Fruit fly (Drosophila melanogaster) whole organism, embryonic: Measurements from ENCODE around the gene mof.

Experiments
- Bgb ChIP-seq: fragments of 200-800 bp; sonication (Bioruptor generic); IDR thresholded peaks from 2 replicates; pipeline ENCODE4 v1.3.6; 2022; ENCODE audit warnings: missing biosample characterization, missing genetic modification characterization; ENCODE audit not compliant: partially characterized antibody
- CG1024 ChIP-seq: fragments of 200-800 bp; sonication (Bioruptor generic); IDR thresholded peaks from 2 replicates; pipeline ENCODE4 v1.3.6; 2022; ENCODE audit warnings: missing biosample characterization, missing genetic modification characterization
- CG10274 ChIP-seq: fragments of 200-800 bp; sonication (Bioruptor generic); optimal IDR thresholded peaks from 3 replicates; lab custom pipeline; 2017; ENCODE audit warnings: missing biosample characterization, mild to moderate bottlenecking, missing genetic modification characterization
- CG12391 ChIP-seq: fragments of 200-800 bp; sonication (Bioruptor generic); optimal IDR thresholded peaks from 3 replicates; lab custom pipeline; 2018; ENCODE audit warnings: missing biosample characterization, mild to moderate bottlenecking, missing genetic modification characterization, moderate library complexity
- CG13424 ChIP-seq: fragments of 200-800 bp; sonication (Bioruptor generic); optimal IDR thresholded peaks from 2 replicates; lab custom pipeline; 2019; ENCODE audit warnings: missing biosample characterization, mild to moderate bottlenecking, missing genetic modification characterization, moderate library complexity
- CG1602 ChIP-seq: fragments of 200-800 bp; sonication (Bioruptor generic); optimal IDR thresholded peaks from 3 replicates; lab custom pipeline; 2016; ENCODE audit warnings: missing biosample characterization, missing genetic modification characterization
- CG17385 ChIP-seq: fragments of 200-800 bp; sonication (Bioruptor generic); optimal IDR thresholded peaks from 3 replicates; lab custom pipeline; 2018; ENCODE audit warnings: missing biosample characterization, mild to moderate bottlenecking, missing genetic modification characterization
- CG18011 ChIP-seq: fragments of 200-800 bp; sonication (Bioruptor generic); optimal IDR thresholded peaks from 2 replicates; lab custom pipeline; 2017; ENCODE audit warnings: missing biosample characterization, missing genetic modification characterization, mild to moderate bottlenecking, moderate library complexity, missing genotype
- CG18262 ChIP-seq: fragments of 200-800 bp; optimal IDR thresholded peaks from 3 replicates; lab custom pipeline; 2019; ENCODE audit warnings: missing biosample characterization, mild to moderate bottlenecking, missing genetic modification characterization, moderate library complexity
- CG1832 ChIP-seq: fragments of 200-800 bp; sonication (Bioruptor generic); optimal IDR thresholded peaks from 2 replicates; lab custom pipeline; 2017; ENCODE audit warnings: missing biosample characterization, mild to moderate bottlenecking, missing genetic modification characterization, inconsistent platforms
- CG2116 ChIP-seq: fragments of 200-800 bp; sonication (Bioruptor generic); optimal IDR thresholded peaks from 3 replicates; lab custom pipeline; 2018; ENCODE audit warnings: missing biosample characterization, mild to moderate bottlenecking, missing genetic modification characterization
- CG2678 ChIP-seq: fragments of 200-800 bp; sonication (Bioruptor generic); optimal IDR thresholded peaks from 3 replicates; lab custom pipeline; 2019; ENCODE audit warnings: missing biosample characterization, mild to moderate bottlenecking, missing genetic modification characterization, moderate library complexity
- CG31441 ChIP-seq: fragments of 200-800 bp; sonication (Bioruptor generic); IDR thresholded peaks from 2 replicates; pipeline ENCODE4 v1.3.6; 2022; ENCODE audit warnings: missing biosample characterization, missing genetic modification characterization
- CG33557 ChIP-seq: fragments of 200-800 bp; sonication (Bioruptor generic); optimal IDR thresholded peaks from 2 replicates; lab custom pipeline; 2019; ENCODE audit warnings: missing biosample characterization, mild to moderate bottlenecking, missing genetic modification characterization, moderate library complexity
- CG3847 ChIP-seq: fragments of 200-800 bp; sonication (Bioruptor generic); IDR thresholded peaks from 2 replicates; pipeline ENCODE4 v1.3.6; 2022; ENCODE audit warnings: missing biosample characterization, missing genetic modification characterization
- CG8478 ChIP-seq: fragments of >200 bp; optimal IDR thresholded peaks from 2 replicates; lab custom pipeline; 2018
- CG9727 ChIP-seq: fragments of 200-800 bp; sonication (Bioruptor generic); optimal IDR thresholded peaks from 3 replicates; lab custom pipeline; 2017; ENCODE audit warnings: missing biosample characterization, mild to moderate bottlenecking, missing genetic modification characterization
- CTCF ChIP-seq: fragments of 200-800 bp; sonication (Bioruptor generic); optimal IDR thresholded peaks from 2 replicates; lab custom pipeline; 2017; ENCODE audit warnings: missing biosample characterization, mild to moderate bottlenecking, missing genetic modification characterization, moderate library complexity
- Hmx ChIP-seq: fragments of 200-800 bp; sonication (Bioruptor generic); optimal IDR thresholded peaks from 2 replicates; lab custom pipeline; 2016; ENCODE audit warnings: missing biosample characterization, missing genetic modification characterization
- NK7.1 ChIP-seq: fragments of 200-800 bp; sonication (Bioruptor generic); optimal IDR thresholded peaks from 3 replicates; lab custom pipeline; 2016; ENCODE audit warnings: missing biosample characterization, missing genetic modification characterization
- Neu2 ChIP-seq: fragments of 200-800 bp; sonication (Bioruptor generic); optimal IDR thresholded peaks from 3 replicates; lab custom pipeline; 2016; ENCODE audit warnings: missing biosample characterization, missing genetic modification characterization, borderline replicate concordance
- Nf-YA ChIP-seq: fragments of 200-800 bp; sonication (Bioruptor generic); IDR thresholded peaks from 2 replicates; pipeline ENCODE4 v1.3.6; 2022; ENCODE audit warnings: missing biosample characterization, missing genetic modification characterization
- Oaz ChIP-seq: fragments of 200-800 bp; sonication (Bioruptor generic); IDR thresholded peaks from 2 replicates; pipeline ENCODE4 v1.3.6; 2022; ENCODE audit warnings: missing biosample characterization, missing genetic modification characterization
- Scr ChIP-seq: fragments of 200-800 bp; sonication (Bioruptor generic); IDR thresholded peaks from 2 replicates; pipeline ENCODE4 v1.3.6; 2022; ENCODE audit warnings: missing biosample characterization, missing genetic modification characterization; ENCODE audit not compliant: partially characterized antibody
- Spps ChIP-seq: fragments of 200-800 bp; sonication (Bioruptor generic); optimal IDR thresholded peaks from 2 replicates; lab custom pipeline; 2018; ENCODE audit warnings: missing biosample characterization, mild to moderate bottlenecking, missing genetic modification characterization
- Vsx1 ChIP-seq: fragments of 200-800 bp; sonication (Bioruptor generic); optimal IDR thresholded peaks from 2 replicates; lab custom pipeline; 2017; ENCODE audit warnings: missing biosample characterization, mild to moderate bottlenecking, missing genetic modification characterization, missing genetic modification reagents
- ap ChIP-seq: fragments of 200-800 bp; sonication (Bioruptor generic); IDR thresholded peaks from 2 replicates; pipeline ENCODE4 v1.3.6; 2022; ENCODE audit warnings: missing biosample characterization, missing genetic modification characterization
- az2 ChIP-seq: fragments of 200-800 bp; sonication (Bioruptor generic); optimal IDR thresholded peaks from 3 replicates; lab custom pipeline; 2016; ENCODE audit warnings: missing biosample characterization, missing genetic modification characterization
- br ChIP-seq: fragments of >200 bp; optimal IDR thresholded peaks from 2 replicates; lab custom pipeline; 2017
- cg ChIP-seq: fragments of 200-800 bp; sonication (Bioruptor generic); optimal IDR thresholded peaks from 3 replicates; lab custom pipeline; 2019; ENCODE audit warnings: missing biosample characterization, mild to moderate bottlenecking, missing genetic modification characterization, moderate library complexity
- ci ChIP-seq: fragments of 200-800 bp; sonication (Bioruptor generic); IDR thresholded peaks from 3 replicates; pipeline ENCODE4 v1.3.6; 2022; ENCODE audit warnings: missing biosample characterization, missing genetic modification characterization
- dati ChIP-seq: fragments of 200-800 bp; sonication (Bioruptor generic); IDR thresholded peaks from 2 replicates; pipeline ENCODE4 v1.3.6; 2022; ENCODE audit warnings: missing biosample characterization, missing genetic modification characterization
- esg ChIP-seq: fragments of 200-800 bp; sonication (Bioruptor generic); conservative IDR thresholded peaks from 2 replicates; pipeline ENCODE4 v1.3.6; 2022; ENCODE audit warnings: missing biosample characterization, missing genetic modification characterization
- fd3F ChIP-seq: fragments of 200-800 bp; sonication (Bioruptor generic); optimal IDR thresholded peaks from 2 replicates; lab custom pipeline; 2018; ENCODE audit warnings: missing biosample characterization, mild to moderate bottlenecking, missing genetic modification characterization, moderate library complexity
- gt ChIP-seq: fragments of 200-800 bp; sonication (Bioruptor generic); IDR thresholded peaks from 2 replicates; pipeline ENCODE4 v1.3.6; 2022; ENCODE audit warnings: missing biosample characterization, missing genetic modification characterization
- jigr1 ChIP-seq: fragments of 200-800 bp; sonication (Bioruptor generic); IDR thresholded peaks from 3 replicates; pipeline ENCODE4 v1.3.6; 2022; ENCODE audit warnings: missing biosample characterization, missing genetic modification characterization
- jing ChIP-seq: fragments of 200-800 bp; sonication (Bioruptor generic); optimal IDR thresholded peaks from 2 replicates; lab custom pipeline; 2018; ENCODE audit warnings: missing biosample characterization, mild to moderate bottlenecking, missing genetic modification characterization
- kah ChIP-seq: fragments of 200-800 bp; sonication (Bioruptor generic); optimal IDR thresholded peaks from 2 replicates; lab custom pipeline; 2018; ENCODE audit warnings: missing biosample characterization, mild to moderate bottlenecking, missing genetic modification characterization
- pan ChIP-seq, 4 experiments: fragments of >200 bp in 3 of 4; fragments of 200-800 bp in 1 of 4; sonication (Bioruptor generic) in 1 of 4; optimal IDR thresholded peaks in 3 of 4; IDR thresholded peaks in 1 of 4; 2 replicates each; pipeline versions ENCODE4 v1.3.6 to Lab custom; 2017 to 2022; ENCODE audit warnings: missing biosample characterization in 2 of 4, missing genetic modification characterization in 2 of 4, mixed read lengths in 1 of 4
- rib ChIP-seq: fragments of 200-800 bp; sonication (Bioruptor generic); IDR thresholded peaks from 2 replicates; pipeline ENCODE4 v1.3.6; 2022; ENCODE audit warnings: missing biosample characterization, missing genetic modification characterization
- ro ChIP-seq: fragments of 200-800 bp; sonication (Bioruptor generic); IDR thresholded peaks from 2 replicates; pipeline ENCODE4 v1.3.6; 2022; ENCODE audit warnings: missing biosample characterization, missing genetic modification characterization
- salm ChIP-seq: fragments of 200-800 bp; sonication (Bioruptor generic); optimal IDR thresholded peaks from 2 replicates; lab custom pipeline; 2018; ENCODE audit warnings: missing biosample characterization, mild to moderate bottlenecking, missing genetic modification characterization
- slbo ChIP-seq: fragments of 200-800 bp; sonication (Bioruptor generic); IDR thresholded peaks from 2 replicates; pipeline ENCODE4 v1.3.6; 2022; ENCODE audit warnings: missing biosample characterization, missing genetic modification characterization
- slou ChIP-seq: fragments of 200-800 bp; sonication (Bioruptor generic); optimal IDR thresholded peaks from 3 replicates; lab custom pipeline; 2016; ENCODE audit warnings: missing biosample characterization, missing genetic modification characterization
- sob ChIP-seq: fragments of 200-800 bp; sonication (Bioruptor generic); IDR thresholded peaks from 2 replicates; pipeline ENCODE4 v1.3.6; 2022; ENCODE audit warnings: missing biosample characterization, missing genetic modification characterization
- unc-4 ChIP-seq: fragments of 200-800 bp; sonication (Bioruptor generic); IDR thresholded peaks from 2 replicates; pipeline ENCODE4 v1.3.6; 2022; ENCODE audit warnings: missing biosample characterization, missing genetic modification characterization; ENCODE audit not compliant: partially characterized antibody
- vnd ChIP-seq: fragments of 200-800 bp; sonication (Bioruptor generic); IDR thresholded peaks from 3 replicates; pipeline ENCODE4 v1.3.6; 2022; ENCODE audit warnings: missing biosample characterization, missing genetic modification characterization; ENCODE audit not compliant: partially characterized antibody
- vvl ChIP-seq: fragments of 200-800 bp; sonication (Bioruptor generic); IDR thresholded peaks from 2 replicates; pipeline ENCODE4 v1.3.6; 2022; ENCODE audit warnings: missing biosample characterization, missing genetic modification characterization
- wor ChIP-seq: fragments of 200-800 bp; sonication (Bioruptor generic); IDR thresholded peaks from 2 replicates; pipeline ENCODE4 v1.3.6; 2022; ENCODE audit warnings: missing biosample characterization, missing genetic modification characterization

Gene mof

dm6 chrX:5900146-5901093 is 23.8 kb upstream of the mof start, which contains the start of gene Act5C (continued):
- peak; percentile 97 for TF ChIP-seq CG10274 (GFP tag; lab: Kevin White, UChicago)
- TF ChIP-seq CG1024 (GFP tag; lab: Robert Waterston, UW): peak; percentile 83
- peak; percentile 58 for TF ChIP-seq CG18011
- TF ChIP-seq CG3847 (GFP tag; lab: Robert Waterston, UW): peak; percentile 90
- TF ChIP-seq cg (GFP tag; lab: Kevin White, UChicago): peak; percentile 59
- peak; percentile 91 for TF ChIP-seq CG33557 (GFP tag; lab: Kevin White, UChicago)
- no peak for TF ChIP-seq pan (optimal IDR thresholded peaks at IDR 0.05; lab: Kevin White, UChicago)
- peak in 1 of 2 experiments; percentile 91 for TF ChIP-seq pan (GFP tag; optimal IDR thresholded peaks at IDR 0.05 in 1 of 2, IDR thresholded peaks at IDR 0.05 in 1 of 2)
- peak; percentile 81; the same call in 1 of the 2 replicates for TF ChIP-seq gt (GFP tag; lab: Robert Waterston, UW)
- TF ChIP-seq Nf-YA (GFP tag; lab: Robert Waterston, UW): peak; percentile 86
- TF ChIP-seq rib (GFP tag; lab: Robert Waterston, UW): peak; percentile 93
- peak; percentile 81 for TF ChIP-seq Vsx1 (GFP tag; lab: Kevin White, UChicago)
- TF ChIP-seq jing (GFP tag; lab: Kevin White, UChicago): peak; percentile 91
- peak; percentile 65 for TF ChIP-seq Oaz (GFP tag; lab: Robert Waterston, UW)
- peak; percentile 94 for TF ChIP-seq az2 (GFP tag; lab: Kevin White, UChicago)
- TF ChIP-seq dati: peak; percentile 81
- peak; percentile 96 for TF ChIP-seq CG9727 (GFP tag; lab: Kevin White, UChicago)
- TF ChIP-seq CG2678: peak; percentile 95
- peak; percentile 68 for TF ChIP-seq CG2116
- no peak; the same call in 1 of the 2 replicates for TF ChIP-seq Bgb
- peak; percentile 67 for TF ChIP-seq Hmx (GFP tag; lab: Kevin White, UChicago)
- TF ChIP-seq NK7.1 (GFP tag; lab: Kevin White, UChicago): peak; percentile 86
- peak; percentile 79 for TF ChIP-seq Neu2 (GFP tag; lab: Kevin White, UChicago)
- TF ChIP-seq fd3F (GFP tag; lab: Kevin White, UChicago): peak; percentile 79
- no peak for TF ChIP-seq br (lab: Kevin White, UChicago)
- peak; percentile 90 for TF ChIP-seq CG17385 (GFP tag; lab: Kevin White, UChicago)
- TF ChIP-seq CG31441 (GFP tag; lab: Robert Waterston, UW): peak; percentile 95
- peak; percentile 82 for TF ChIP-seq ap (GFP tag; lab: Robert Waterston, UW)
- peak; percentile 94 for TF ChIP-seq slbo (GFP tag; lab: Robert Waterston, UW)
- TF ChIP-seq Scr (GFP tag; lab: Robert Waterston, UW): no peak
- peak; percentile 89 for TF ChIP-seq sob
- peak; percentile 76 for TF ChIP-seq kah (GFP tag; lab: Kevin White, UChicago)
- TF ChIP-seq CG1832 (GFP tag; lab: Kevin White, UChicago): no peak
- no peak for TF ChIP-seq unc-4 (GFP tag; lab: Robert Waterston, UW)
- TF ChIP-seq esg (GFP tag; lab: Robert Waterston, UW): peak; percentile 84
- TF ChIP-seq ci: peak; percentile 97
- peak; percentile 93 for TF ChIP-seq salm (tag; lab: Kevin White, UChicago)
- TF ChIP-seq wor: peak; percentile 74
- no peak for TF ChIP-seq vnd (GFP tag; lab: Robert Waterston, UW)
- TF ChIP-seq CG13424 (tag; lab: Kevin White, UChicago): peak; percentile 93
- TF ChIP-seq CG8478: no peak
- TF ChIP-seq CG1602 (GFP tag; lab: Kevin White, UChicago): peak; percentile 94
- TF ChIP-seq vvl (GFP tag; lab: Robert Waterston, UW): peak; percentile 97
- TF ChIP-seq CG12391: peak; percentile 95
- peak; percentile 82 for TF ChIP-seq slou
- peak; percentile 74; the same call in 1 of the 2 replicates for TF ChIP-seq ro (GFP tag; lab: Robert Waterston, UW)
- peak; percentile 79 for TF ChIP-seq jigr1 (GFP tag; lab: Robert Waterston, UW)
- peak; percentile 47 for TF ChIP-seq CTCF (GFP tag; lab: Kevin White, UChicago)
- peak; percentile 88 for TF ChIP-seq Spps
- TF ChIP-seq CG18262 (tag; lab: Kevin White, UChicago): peak; percentile 95
